Fruit fly (Drosophila melanogaster) whole organism, embryonic: Measurements from ENCODE around the gene CG14000.
A peak's percentile ranks its signal among the peaks of the same experiment; 100 is the strongest.

Experiments used
- Antp ChIP-seq: fragments of 200-800 bp; sonication (Bioruptor generic); optimal IDR thresholded peaks from 3 replicates; lab custom pipeline; 2016; ENCODE audit warnings: missing biosample characterization, missing genetic modification characterization
- CG10462 ChIP-seq: fragments of 200-800 bp; sonication (Bioruptor generic); optimal IDR thresholded peaks from 2 replicates; lab custom pipeline; 2016; ENCODE audit warnings: missing biosample characterization, missing genetic modification characterization
- CG10654 ChIP-seq: fragments of 200-800 bp; sonication (Bioruptor generic); optimal IDR thresholded peaks from 2 replicates; lab custom pipeline; 2016; ENCODE audit warnings: missing biosample characterization, missing genetic modification characterization
- CG10979 ChIP-seq: fragments of 200-800 bp; sonication (Bioruptor generic); optimal IDR thresholded peaks from 2 replicates; lab custom pipeline; 2018; ENCODE audit warnings: missing biosample characterization, mild to moderate bottlenecking, missing genetic modification characterization, moderate library complexity
- CG11723 ChIP-seq: fragments of 200-800 bp; sonication (Bioruptor generic); optimal IDR thresholded peaks from 2 replicates; lab custom pipeline; 2017; ENCODE audit warnings: missing biosample characterization, mild to moderate bottlenecking, missing genetic modification characterization
- CG12071 ChIP-seq: fragments of 200-800 bp; sonication (Bioruptor generic); optimal IDR thresholded peaks from 3 replicates; lab custom pipeline; 2018; ENCODE audit warnings: missing biosample characterization, mild to moderate bottlenecking, missing genetic modification characterization
- CG12155 ChIP-seq: fragments of 200-800 bp; sonication (Bioruptor generic); optimal IDR thresholded peaks from 3 replicates; lab custom pipeline; 2016; ENCODE audit warnings: missing biosample characterization, missing genetic modification characterization
- CG12236 ChIP-seq: fragments of 200-800 bp; sonication (Bioruptor generic); optimal IDR thresholded peaks from 2 replicates; lab custom pipeline; 2016; ENCODE audit warnings: missing biosample characterization, missing genetic modification characterization
- CG12299 ChIP-seq: fragments of 200-800 bp; sonication (Bioruptor generic); optimal IDR thresholded peaks from 2 replicates; lab custom pipeline; 2018; ENCODE audit warnings: missing biosample characterization, mild to moderate bottlenecking, missing genetic modification characterization
- CG13894 ChIP-seq: fragments of 200-800 bp; sonication (Bioruptor generic); optimal IDR thresholded peaks from 3 replicates; lab custom pipeline; 2018; ENCODE audit warnings: missing biosample characterization, mild to moderate bottlenecking, missing genetic modification characterization, moderate library complexity
- CG15601 ChIP-seq: fragments of 200-800 bp; sonication (Bioruptor generic); optimal IDR thresholded peaks from 3 replicates; lab custom pipeline; 2019; ENCODE audit warnings: missing biosample characterization, mild to moderate bottlenecking, missing genetic modification characterization, moderate library complexity
- CG17612 ChIP-seq: fragments of 200-800 bp; sonication (Bioruptor generic); IDR thresholded peaks from 2 replicates; pipeline ENCODE4 v1.3.6; 2022; ENCODE audit warnings: missing biosample characterization, missing genetic modification characterization
- CG18476 ChIP-seq: fragments of 200-800 bp; sonication (Bioruptor generic); optimal IDR thresholded peaks from 2 replicates; lab custom pipeline; 2016; ENCODE audit warnings: missing biosample characterization, mild to moderate bottlenecking, missing genetic modification characterization
- CG2202 ChIP-seq: fragments of 200-800 bp; sonication (Bioruptor generic); optimal IDR thresholded peaks from 2 replicates; lab custom pipeline; 2018; ENCODE audit warnings: missing biosample characterization, mild to moderate bottlenecking, missing genetic modification characterization
- CG30431 ChIP-seq: fragments of 200-800 bp; sonication (Bioruptor generic); optimal IDR thresholded peaks from 2 replicates; lab custom pipeline; 2017; ENCODE audit warnings: missing biosample characterization, missing genetic modification characterization
- CG32772 ChIP-seq: fragments of 200-800 bp; sonication (Bioruptor generic); IDR thresholded peaks from 2 replicates; pipeline ENCODE4 v1.3.6; 2022; ENCODE audit warnings: missing biosample characterization, missing genetic modification characterization
- CG4282 ChIP-seq: fragments of 200-800 bp; sonication (Bioruptor generic); optimal IDR thresholded peaks from 2 replicates; lab custom pipeline; 2016; ENCODE audit warnings: missing biosample characterization, missing genetic modification characterization
- CG6175 ChIP-seq: fragments of 200-800 bp; sonication (Bioruptor generic); IDR thresholded peaks from 3 replicates; pipeline ENCODE4 v1.3.6; 2022; ENCODE audit warnings: missing biosample characterization, missing genetic modification characterization
- CG6683 ChIP-seq: fragments of 200-800 bp; sonication (Bioruptor generic); optimal IDR thresholded peaks from 2 replicates; lab custom pipeline; 2017; ENCODE audit warnings: missing biosample characterization, mild to moderate bottlenecking, missing genetic modification characterization, missing genetic modification reagents
- CG9727 ChIP-seq: fragments of 200-800 bp; sonication (Bioruptor generic); optimal IDR thresholded peaks from 3 replicates; lab custom pipeline; 2017; ENCODE audit warnings: missing biosample characterization, mild to moderate bottlenecking, missing genetic modification characterization
- D ChIP-seq, 2 experiments: fragments of 200-800 bp in 1 of 2; fragments of >200 bp in 1 of 2; sonication (Bioruptor generic) in 1 of 2; optimal IDR thresholded peaks; 2 replicates in 1 of 2; 3 replicates in 1 of 2; lab custom pipeline; 2017; ENCODE audit warnings: mild to moderate bottlenecking in 1 of 2, missing biosample characterization in 1 of 2, missing genetic modification characterization in 1 of 2, missing genetic modification reagents in 1 of 2
- Dref ChIP-seq: fragments of 200-800 bp; sonication (Bioruptor generic); IDR thresholded peaks from 2 replicates; pipeline ENCODE4 v1.3.6; 2022; ENCODE audit warnings: missing biosample characterization, missing genetic modification characterization
- HHEX ChIP-seq: fragments of 200-800 bp; sonication (Bioruptor generic); optimal IDR thresholded peaks from 3 replicates; lab custom pipeline; 2017; ENCODE audit warnings: missing biosample characterization, mild to moderate bottlenecking, missing genetic modification characterization, missing genetic modification reagents
- Hr51 ChIP-seq, 2 experiments: fragments of 200-800 bp; sonication (Bioruptor generic); optimal IDR thresholded peaks; 2 replicates in 1 of 2; 3 replicates in 1 of 2; lab custom pipeline; 2016 to 2018; ENCODE audit warnings: missing biosample characterization in 2 of 2, missing genetic modification characterization in 2 of 2, mild to moderate bottlenecking in 1 of 2, moderate library complexity in 1 of 2
- Lhr ChIP-seq: fragments of 200-800 bp; sonication (Bioruptor generic); optimal IDR thresholded peaks from 3 replicates; lab custom pipeline; 2017; ENCODE audit warnings: mild to moderate bottlenecking, missing biosample characterization, missing genetic modification reagents, missing genetic modification characterization
- Neu2 ChIP-seq: fragments of 200-800 bp; sonication (Bioruptor generic); optimal IDR thresholded peaks from 3 replicates; lab custom pipeline; 2016; ENCODE audit warnings: missing biosample characterization, missing genetic modification characterization, borderline replicate concordance
- PHDP ChIP-seq: fragments of 200-800 bp; sonication (Bioruptor generic); optimal IDR thresholded peaks from 3 replicates; lab custom pipeline; 2018; ENCODE audit warnings: missing biosample characterization, mild to moderate bottlenecking, missing genetic modification characterization, moderate library complexity
- Pdp1 ChIP-seq, 2 experiments: fragments of 200-800 bp; sonication (Bioruptor generic); optimal IDR thresholded peaks; 3 replicates each; lab custom pipeline; 2016; ENCODE audit warnings: missing biosample characterization in 2 of 2, missing genetic modification characterization in 2 of 2, mild to moderate bottlenecking in 1 of 2, moderate library complexity in 1 of 2
- ara ChIP-seq: fragments of 200-800 bp; sonication (Bioruptor generic); IDR thresholded peaks from 2 replicates; pipeline ENCODE4 v1.3.6; 2022; ENCODE audit warnings: missing biosample characterization, missing genetic modification characterization
- bab2 ChIP-seq: fragments of 200-800 bp; sonication (Bioruptor generic); optimal IDR thresholded peaks from 2 replicates; lab custom pipeline; 2016; ENCODE audit warnings: missing biosample characterization, missing genetic modification characterization
- bbx ChIP-seq: fragments of 200-800 bp; sonication (Bioruptor generic); IDR thresholded peaks from 2 replicates; pipeline ENCODE4 v1.3.6; 2022; ENCODE audit warnings: missing biosample characterization, missing genetic modification characterization; ENCODE audit not compliant: partially characterized antibody
- br ChIP-seq: fragments of >200 bp; optimal IDR thresholded peaks from 2 replicates; lab custom pipeline; 2017
- crol ChIP-seq: fragments of 200-800 bp; sonication (Bioruptor generic); IDR thresholded peaks from 2 replicates; pipeline ENCODE4 v1.3.6; 2022; ENCODE audit warnings: missing biosample characterization, missing genetic modification characterization
- dysf ChIP-seq: fragments of 200-800 bp; sonication (Bioruptor generic); IDR thresholded peaks from 3 replicates; pipeline ENCODE4 v1.3.6; 2022; ENCODE audit warnings: missing biosample characterization, missing genetic modification characterization
- grn ChIP-seq: fragments of 200-800 bp; sonication (Bioruptor generic); optimal IDR thresholded peaks from 3 replicates; lab custom pipeline; 2017; ENCODE audit warnings: missing biosample characterization, missing genetic modification characterization
- hbn ChIP-seq: fragments of 200-800 bp; sonication (Bioruptor generic); IDR thresholded peaks from 2 replicates; pipeline ENCODE4 v1.3.6; 2022; ENCODE audit warnings: missing biosample characterization, missing genetic modification characterization; ENCODE audit not compliant: partially characterized antibody
- kah ChIP-seq: fragments of 200-800 bp; sonication (Bioruptor generic); optimal IDR thresholded peaks from 2 replicates; lab custom pipeline; 2018; ENCODE audit warnings: missing biosample characterization, mild to moderate bottlenecking, missing genetic modification characterization
- maf-S ChIP-seq: fragments of 200-800 bp; sonication (Bioruptor generic); optimal IDR thresholded peaks from 2 replicates; lab custom pipeline; 2016; ENCODE audit warnings: missing biosample characterization, missing genetic modification characterization
- otp ChIP-seq: fragments of 200-800 bp; sonication (Bioruptor generic); IDR thresholded peaks from 3 replicates; pipeline ENCODE4, ENCODE4 v1.3.6; 2022; ENCODE audit warnings: missing biosample characterization, missing genetic modification characterization
- psq ChIP-seq: fragments of 200-800 bp; sonication (Bioruptor generic); optimal IDR thresholded peaks from 2 replicates; lab custom pipeline; 2017; ENCODE audit warnings: missing biosample characterization, missing genetic modification characterization
- seq ChIP-seq: fragments of 200-800 bp; sonication (Bioruptor generic); IDR thresholded peaks from 2 replicates; pipeline ENCODE4 v1.3.6; 2022; ENCODE audit warnings: missing biosample characterization, missing genetic modification characterization
- stc ChIP-seq: fragments of 200-800 bp; sonication (Bioruptor generic); IDR thresholded peaks from 2 replicates; pipeline ENCODE4 v1.3.6; 2022; ENCODE audit warnings: missing biosample characterization, missing genetic modification characterization
- tll ChIP-seq, 2 experiments: fragments of 200-800 bp in 1 of 2; fragments of >200 bp in 1 of 2; sonication (Bioruptor generic) in 1 of 2; optimal IDR thresholded peaks; 2 replicates each; lab custom pipeline; 2017 to 2019; ENCODE audit warnings: missing biosample characterization in 2 of 2, missing genetic modification characterization in 2 of 2, mild to moderate bottlenecking in 1 of 2, moderate library complexity in 1 of 2
- zen ChIP-seq: fragments of 200-800 bp; sonication (Bioruptor generic); optimal IDR thresholded peaks from 3 replicates; lab custom pipeline; 2018; ENCODE audit warnings: missing biosample characterization, mild to moderate bottlenecking, missing genetic modification characterization, moderate library complexity

CG14000 gene

DNA sequence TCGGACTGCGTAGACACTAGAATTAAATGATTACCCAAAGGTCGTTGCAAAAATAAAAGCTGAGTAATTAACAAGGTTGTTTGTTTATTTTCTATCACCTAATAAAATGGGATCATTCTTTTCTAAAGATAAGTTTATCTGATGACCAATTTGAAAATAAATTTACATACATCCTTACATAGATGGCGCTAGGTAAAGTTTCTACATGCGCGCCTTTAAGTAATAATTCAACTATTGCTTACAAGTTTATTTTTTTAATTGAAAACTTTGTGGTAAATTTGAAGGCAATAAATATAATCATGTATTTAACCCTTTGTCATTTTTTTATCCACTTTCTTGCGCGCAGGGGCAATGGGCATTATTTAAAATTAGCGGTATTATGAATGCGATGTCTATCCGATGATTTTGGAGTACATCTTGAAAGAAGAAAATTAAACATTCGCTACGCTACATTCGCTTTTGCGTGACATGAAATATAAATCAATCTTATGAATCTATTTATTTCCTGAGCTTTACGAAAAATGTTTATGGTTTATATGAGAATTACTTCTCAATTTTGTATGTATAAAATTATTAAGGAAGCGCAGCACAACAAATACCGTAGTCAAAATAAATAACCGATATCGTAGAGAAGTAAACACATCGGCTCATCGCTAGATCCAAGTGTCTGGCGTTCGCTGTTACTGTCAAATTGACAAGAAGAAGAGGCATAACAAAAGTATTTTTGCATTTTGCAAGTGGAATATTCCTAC lies 38.9 kb upstream of the CG14000 start, which contains the start of gene CG9044 (continued):
- TF ChIP-seq CG13894 (tag; lab: Kevin White, UChicago): no peak
- no peak for TF ChIP-seq D (optimal IDR thresholded peaks at IDR 0.05; lab: Kevin White, UChicago)
- TF ChIP-seq D (GFP tag; optimal IDR thresholded peaks at IDR 0.05; lab: Kevin White, UChicago): peak; percentile 34
- TF ChIP-seq CG12155: peak; percentile 57
- peak; percentile 38 for TF ChIP-seq maf-S
- peak in 1 of 2 experiments; percentile 66 for TF ChIP-seq tll (GFP tag; optimal IDR thresholded peaks at IDR 0.05; lab: Kevin White, UChicago)
- TF ChIP-seq CG18476: peak; percentile 50
- TF ChIP-seq CG9727: peak; percentile 60
- peak; percentile 67 to 69 for TF ChIP-seq Pdp1 (GFP tag; optimal IDR thresholded peaks at IDR 0.05; lab: Kevin White, UChicago)
- peak; percentile 37; the same call in 1 of the 2 replicates for TF ChIP-seq CG32772 (GFP tag; lab: Robert Waterston, UW)
- TF ChIP-seq CG10462 (GFP tag; lab: Kevin White, UChicago): no peak
- peak; percentile 86 for TF ChIP-seq hbn (GFP tag; lab: Robert Waterston, UW)
- TF ChIP-seq CG4282 (GFP tag; lab: Kevin White, UChicago): no peak
- TF ChIP-seq Lhr: peak; percentile 46
- no peak for TF ChIP-seq PHDP (tag; lab: Kevin White, UChicago)
- peak; percentile 21 for TF ChIP-seq CG10979 (tag; lab: Kevin White, UChicago)
- peak; percentile 70 for TF ChIP-seq grn
- TF ChIP-seq Neu2 (GFP tag; lab: Kevin White, UChicago): peak; percentile 30
- TF ChIP-seq, all 482 proteins: peak for 228

DNA sequence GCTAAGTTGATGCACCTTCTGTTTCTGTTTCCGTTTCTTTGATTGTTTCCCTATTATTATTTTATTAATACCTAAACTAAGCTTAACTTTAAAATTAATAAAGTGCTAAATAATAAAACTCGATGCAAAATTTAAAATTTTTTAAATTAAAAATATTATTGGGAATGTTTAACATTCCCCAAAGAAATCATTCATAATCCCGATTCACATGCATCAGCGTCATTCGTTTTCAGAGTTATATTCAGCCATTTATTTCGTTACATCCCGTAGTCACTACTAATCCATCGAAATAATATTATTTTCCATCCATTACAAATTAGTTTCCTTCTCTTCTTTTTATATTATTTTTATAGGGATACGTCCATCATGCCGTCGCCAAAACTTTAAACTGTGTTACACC lies 37.4 kb upstream of the CG14000 start:
- TF ChIP-seq CG30431 (GFP tag; lab: Kevin White, UChicago) (no peak), zen (tag; lab: Kevin White, UChicago) (no peak), stc (no peak), crol (no peak), psq (GFP tag; lab: Kevin White, UChicago) (no peak), bbx (GFP tag; lab: Robert Waterston, UW) (no peak), CG12299 (tag; lab: Kevin White, UChicago) (no peak), ara (no peak), CG15601 (tag; lab: Kevin White, UChicago) (no peak), CG12236 (GFP tag; lab: Kevin White, UChicago) (no peak), CG32772 (GFP tag; lab: Robert Waterston, UW) (no peak), otp (no peak)

DNA sequence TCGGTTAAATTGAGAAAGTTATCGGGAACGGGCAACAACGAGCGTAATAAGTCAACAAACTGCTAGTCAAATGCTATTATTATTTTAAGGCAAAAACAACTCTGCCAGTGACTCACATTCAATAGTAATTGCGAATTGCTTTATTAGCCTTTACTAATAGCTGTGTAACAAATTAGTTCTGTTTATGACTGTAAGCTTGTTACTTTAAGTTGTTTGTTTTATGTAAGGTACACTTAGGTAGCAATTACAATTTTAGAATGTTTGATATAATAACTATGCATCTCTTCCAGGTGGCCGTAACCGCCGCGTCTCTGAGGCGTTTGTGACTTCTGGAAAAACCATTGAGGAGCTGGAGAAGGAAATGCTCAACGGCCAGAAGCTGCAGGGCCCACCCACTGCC lies 36.6 kb upstream of the CG14000 start:
- TF ChIP-seq br (no peak), seq (GFP tag; lab: Robert Waterston, UW) (no peak), HHEX (GFP tag; lab: Kevin White, UChicago) (no peak), Dref (GFP tag; lab: Robert Waterston, UW) (no peak), CG2202 (tag; lab: Kevin White, UChicago) (no peak), stc (no peak), CG11723 (GFP tag; lab: Kevin White, UChicago) (no peak), CG10654 (no peak), bab2 (GFP tag; lab: Kevin White, UChicago) (no peak), CG6175 (GFP tag; lab: Robert Waterston, UW) (no peak), CG12071 (no peak), dysf (GFP tag; lab: Robert Waterston, UW) (no peak), Hr51 (GFP tag; optimal IDR thresholded peaks at IDR 0.05; lab: Kevin White, UChicago) (no peak), kah (GFP tag; lab: Kevin White, UChicago) (no peak), CG15601 (tag; lab: Kevin White, UChicago) (no peak), CG17612 (GFP tag; lab: Robert Waterston, UW) (no peak), CG6683 (GFP tag; lab: Kevin White, UChicago) (no peak), Antp (GFP tag; lab: Kevin White, UChicago) (no peak)
